Fruit fly (Drosophila melanogaster): ENCODE measurements around the gene CG43060.
"Not testable (repeated sequence)": the region's sequence is repeated elsewhere in the genome, so short reads cannot be mapped to it uniquely, and the experiment has no call there.

CG43060 gene

DNA sequence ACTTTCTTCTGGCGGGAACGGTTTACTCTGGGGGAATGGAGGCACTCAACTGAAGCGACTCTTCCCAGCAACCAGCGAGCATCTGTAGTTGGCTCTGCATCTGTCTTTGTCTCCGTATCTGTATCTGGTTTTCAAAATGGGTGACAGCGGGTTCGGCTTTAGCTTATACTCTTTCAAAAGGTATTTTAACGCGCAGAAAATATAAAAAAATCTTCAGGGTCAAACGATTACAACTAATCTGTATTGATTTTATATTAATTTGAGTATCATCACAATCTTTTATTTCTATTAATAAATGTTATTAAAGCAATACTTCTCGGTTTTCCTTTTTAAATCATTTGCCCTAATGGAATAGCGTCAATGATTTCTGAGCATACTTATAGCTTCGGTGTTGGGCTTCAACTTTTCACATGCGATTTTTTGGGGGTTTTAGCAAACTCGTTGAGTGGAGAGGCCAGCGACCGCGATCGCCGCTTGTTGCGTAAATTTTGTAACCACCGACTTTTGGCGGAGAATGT lies 11.5 kb upstream of the CG43060 start, which contains the start of gene ImpE3:
Gene ImpE3, minus strand, starts transcription at position 51 of the 518 bp plus-strand sequence.
- TF ChIP-seq kay (GFP tag; ENCODE audit: borderline replicate concordance) (no peak), CG5204 (GFP tag; optimal IDR thresholded peaks at IDR 0.05) (no peak), CG11617 (GFP tag; optimal IDR thresholded peaks at IDR 0.05) (no peak)

dm6 chr3R:8030151-8030899 lies 10.7 kb upstream of the CG43060 start, which contains the start of the genes CG10903 and CG2747:
Gene CG10903, plus strand, starts transcription at chr3R:8030411.
Gene CG2747, minus strand, starts transcription at chr3R:8030790.
- TF ChIP-seq CG12768 (GFP tag; optimal IDR thresholded peaks at IDR 0.05) (no peak), Mnt (GFP tag; optimal IDR thresholded peaks at IDR 0.05) (peak; percentile 99), Crg-1 (GFP tag; optimal IDR thresholded peaks at IDR 0.05) (peak; percentile 22), CG1620 (GFP tag; optimal IDR thresholded peaks at IDR 0.05) (peak; percentile 2), CG33017 (tag; optimal IDR thresholded peaks at IDR 0.05) (no peak), cic (GFP tag; optimal IDR thresholded peaks at IDR 0.05) (peak; percentile 62), tj (GFP tag; optimal IDR thresholded peaks at IDR 0.05) (peak; percentile 60), CG11617 (GFP tag; optimal IDR thresholded peaks at IDR 0.05) (peak; percentile 65), pad (GFP tag; optimal IDR thresholded peaks at IDR 0.05) (peak; percentile 15), ovo (GFP tag; optimal IDR thresholded peaks at IDR 0.05) (peak; percentile 64), kay (GFP tag; ENCODE audit: borderline replicate concordance) (peak; percentile 95), bab1 (GFP tag; optimal IDR thresholded peaks at IDR 0.05) (peak; percentile 56), CG7045 (GFP tag; optimal IDR thresholded peaks at IDR 0.05) (no peak), Clk (GFP tag; optimal IDR thresholded peaks at IDR 0.05) (no peak), CG14711 (tag; optimal IDR thresholded peaks at IDR 0.05) (peak; percentile 2), toe (GFP tag; optimal IDR thresholded peaks at IDR 0.05) (peak; percentile 13)

DNA sequence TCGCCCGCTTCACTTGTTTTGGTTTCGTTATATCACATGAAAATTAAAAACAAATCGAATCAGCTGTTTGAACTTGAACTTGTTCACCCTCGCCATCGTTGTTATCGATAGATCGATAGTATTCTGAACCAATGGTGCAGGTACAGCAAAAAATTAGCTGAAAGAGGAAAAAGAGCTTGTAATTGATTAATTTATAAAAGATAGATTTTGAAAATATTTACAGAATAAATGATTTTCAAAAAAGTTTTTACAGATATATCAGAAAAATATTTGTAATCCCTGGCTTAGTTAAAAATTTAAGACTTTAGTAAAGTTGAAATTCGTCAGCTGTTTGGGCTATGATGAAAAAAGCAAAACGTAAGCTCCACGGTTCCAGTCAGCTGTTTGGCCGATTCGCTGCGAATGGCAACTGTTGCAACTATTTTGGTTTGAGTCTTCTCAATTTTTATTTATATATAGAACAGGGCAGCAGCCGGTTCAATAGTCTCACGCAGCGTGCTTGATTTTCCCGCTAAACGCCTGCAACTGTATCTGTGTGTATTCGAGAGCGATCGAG lies 8.0 kb upstream of the CG43060 start, which contains the start of the genes CG11035 and unc-45:
Gene CG11035, minus strand, starts transcription at position 87 of the 556 bp plus-strand sequence.
Gene unc-45, plus strand, starts transcription at position 379 of the 556 bp plus-strand sequence.
- TF ChIP-seq CG12768 (GFP tag; optimal IDR thresholded peaks at IDR 0.05) = no peak
- TF ChIP-seq Hr96 (GFP tag; optimal IDR thresholded peaks at IDR 0.05) = no peak
- peak; percentile 10 for TF ChIP-seq cic (GFP tag; optimal IDR thresholded peaks at IDR 0.05)
- TF ChIP-seq ovo (GFP tag; optimal IDR thresholded peaks at IDR 0.05) = no peak
- peak; percentile 28 for TF ChIP-seq Crg-1 (GFP tag; optimal IDR thresholded peaks at IDR 0.05)
- TF ChIP-seq CG14711 (tag; optimal IDR thresholded peaks at IDR 0.05) = peak; percentile 53
- TF ChIP-seq toe (GFP tag; optimal IDR thresholded peaks at IDR 0.05) = peak; percentile 79
- peak; percentile 64 for TF ChIP-seq tj (GFP tag; optimal IDR thresholded peaks at IDR 0.05)
- peak; percentile 98 for TF ChIP-seq kay (GFP tag; ENCODE audit: borderline replicate concordance)
- peak; percentile 29 for TF ChIP-seq CG33017 (tag; optimal IDR thresholded peaks at IDR 0.05)
- TF ChIP-seq cnc (optimal IDR thresholded peaks at IDR 0.05) = no peak
- TF ChIP-seq bab1 (GFP tag; optimal IDR thresholded peaks at IDR 0.05) = peak; percentile 70
- peak; percentile 33 for TF ChIP-seq CG7101 (tag; optimal IDR thresholded peaks at IDR 0.05)
- peak; percentile 62 for TF ChIP-seq Mnt (GFP tag; optimal IDR thresholded peaks at IDR 0.05)
- TF ChIP-seq CG11617 (GFP tag; optimal IDR thresholded peaks at IDR 0.05) = peak; percentile 63
- peak; percentile 14 for TF ChIP-seq CG1620 (GFP tag; optimal IDR thresholded peaks at IDR 0.05)
- no peak for TF ChIP-seq Clk (GFP tag; optimal IDR thresholded peaks at IDR 0.05)
- peak; percentile 51 for TF ChIP-seq CG7045 (GFP tag; optimal IDR thresholded peaks at IDR 0.05)
- TF ChIP-seq pad (GFP tag; optimal IDR thresholded peaks at IDR 0.05) = peak; percentile 18
- TF ChIP-seq CG5204 (GFP tag; optimal IDR thresholded peaks at IDR 0.05) = no peak

- no peak for TF ChIP-seq cnc (optimal IDR thresholded peaks at IDR 0.05)
- no peak for TF ChIP-seq CG5204 (GFP tag; optimal IDR thresholded peaks at IDR 0.05)
- no peak for TF ChIP-seq toe (GFP tag; optimal IDR thresholded peaks at IDR 0.05)
- no peak for TF ChIP-seq CG1620 (GFP tag; optimal IDR thresholded peaks at IDR 0.05)
- TF ChIP-seq Mnt (GFP tag; optimal IDR thresholded peaks at IDR 0.05) = no peak
- TF ChIP-seq tj (GFP tag; optimal IDR thresholded peaks at IDR 0.05) = no peak
Observed at dm6 chr3R:8037896-8038295, 3.1 kb upstream of the CG43060 start.

DNA sequence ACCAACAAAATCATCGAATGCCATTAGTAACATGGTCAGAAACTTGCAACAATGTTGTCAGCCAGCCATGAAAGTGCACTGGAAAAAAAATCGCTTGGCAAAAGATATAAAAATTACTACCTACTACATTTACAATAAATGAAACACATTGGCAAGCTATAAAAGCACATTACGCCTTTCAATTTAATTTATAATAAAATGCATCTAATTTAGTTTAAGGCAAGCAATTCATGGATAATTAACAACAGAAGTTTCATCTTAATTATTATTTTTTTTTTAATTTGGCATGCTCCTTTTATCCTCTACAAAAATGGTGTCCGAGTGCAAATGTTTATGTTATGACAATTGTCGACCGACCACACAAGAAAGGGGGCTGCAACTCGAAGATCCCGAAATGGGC lies 2.1 kb upstream of the CG43060 start:
- TF ChIP-seq cic (GFP tag; optimal IDR thresholded peaks at IDR 0.05) = no peak
- TF ChIP-seq ovo (GFP tag; optimal IDR thresholded peaks at IDR 0.05) = no peak
- TF ChIP-seq pad (GFP tag; optimal IDR thresholded peaks at IDR 0.05) = no peak
- TF ChIP-seq cnc (optimal IDR thresholded peaks at IDR 0.05) = no peak
- TF ChIP-seq Hr96 (GFP tag; optimal IDR thresholded peaks at IDR 0.05) = no peak
- no peak for TF ChIP-seq CG7045 (GFP tag; optimal IDR thresholded peaks at IDR 0.05)
- TF ChIP-seq CG14711 (tag; optimal IDR thresholded peaks at IDR 0.05) = no peak
- TF ChIP-seq bab1 (GFP tag; optimal IDR thresholded peaks at IDR 0.05) = no peak
- TF ChIP-seq CG11617 (GFP tag; optimal IDR thresholded peaks at IDR 0.05) = no peak
- TF ChIP-seq tj (GFP tag; optimal IDR thresholded peaks at IDR 0.05) = no peak
- no peak for TF ChIP-seq CG1620 (GFP tag; optimal IDR thresholded peaks at IDR 0.05)

dm6 chr3R:8048867-8049266 lies 7.8 kb downstream of the CG43060 start, which contains the start of gene CG43618:
Gene CG43618, plus strand, starts transcription at chr3R:8049167.
- TF ChIP-seq Mnt (GFP tag; optimal IDR thresholded peaks at IDR 0.05); cnc (optimal IDR thresholded peaks at IDR 0.05); CG11617 (GFP tag; optimal IDR thresholded peaks at IDR 0.05): not testable (repeated sequence)
